Worm (Caenorhabditis elegans): Measurements from ENCODE around the gene ndx-2.

DNA sequence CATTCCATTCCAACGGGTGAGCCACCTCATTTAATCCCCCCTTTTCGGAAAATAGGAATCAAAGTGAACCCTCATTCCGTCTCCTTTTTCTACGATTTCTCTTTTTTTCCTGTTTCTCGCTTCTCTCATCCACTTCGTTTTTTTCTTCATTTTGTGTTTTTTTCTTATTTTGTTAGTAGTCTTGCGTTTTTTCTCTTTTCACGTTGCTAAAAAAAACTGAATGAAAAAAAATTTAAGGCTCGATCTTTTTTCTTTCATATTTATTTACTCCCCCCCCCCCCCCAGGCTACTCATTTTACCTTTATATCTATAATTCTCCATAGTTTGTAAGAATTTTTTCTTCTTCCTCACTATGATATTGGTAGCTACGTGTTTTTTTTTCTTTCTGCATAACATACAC, 12.8 kb upstream of the ndx-2 start:
- no peak for TF ChIP-seq nhr-11 (tag; optimal IDR thresholded peaks at IDR 0.05)
- no peak for TF ChIP-seq lin-13 (GFP tag; optimal IDR thresholded peaks at IDR 0.05)
- no peak for TF ChIP-seq skn-1 (tag; optimal IDR thresholded peaks at IDR 0.05)
- no peak for TF ChIP-seq ztf-7 (tag; optimal IDR thresholded peaks at IDR 0.05)
- no peak for TF ChIP-seq saeg-2 (GFP tag; IDR thresholded peaks at IDR 0.05)
- TF ChIP-seq snpc-4 (tag; optimal IDR thresholded peaks at IDR 0.05) = no peak
- no peak for TF ChIP-seq ZK546.5 (tag; optimal IDR thresholded peaks at IDR 0.05)
- no peak for TF ChIP-seq ama-1 (optimal IDR thresholded peaks at IDR 0.05)
- no peak for TF ChIP-seq nhr-237 (tag; optimal IDR thresholded peaks at IDR 0.05)
- no peak for TF ChIP-seq pha-4 (GFP tag; IDR thresholded peaks at IDR 0.05)
- no peak for TF ChIP-seq pha-4 (tag; optimal IDR thresholded peaks at IDR 0.05)
